Worm (Caenorhabditis elegans): ENCODE results near the gene ZK112.4.

ZK112.4 gene

DNA sequence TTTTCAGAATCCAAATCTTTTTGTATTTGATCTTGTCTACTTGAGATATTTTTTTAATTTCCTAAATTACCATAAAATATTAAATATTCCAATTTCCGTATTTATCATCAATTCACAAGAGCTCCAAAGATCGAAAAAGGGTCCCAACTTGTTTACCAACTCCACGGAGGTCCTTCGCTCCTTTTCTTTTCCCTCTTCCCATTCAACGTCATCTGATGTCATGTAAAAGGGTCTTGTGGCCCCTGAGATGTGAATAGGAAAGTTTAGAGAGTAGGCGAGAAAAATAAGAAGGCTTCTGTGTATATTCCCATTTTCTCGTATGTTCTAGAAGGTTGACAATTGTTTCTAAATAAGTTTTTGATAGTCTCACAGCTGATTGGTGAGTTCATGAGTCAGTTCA is 6.8 kb downstream of the ZK112.4 start:
- peak; percentile 9 for TF ChIP-seq sma-9 (GFP tag; optimal IDR thresholded peaks at IDR 0.05)
- TF ChIP-seq sma-9 (tag; optimal IDR thresholded peaks at IDR 0.05) = no peak
- TF ChIP-seq C34F6.9 (tag; optimal IDR thresholded peaks at IDR 0.05) = peak; percentile 54
- no peak for TF ChIP-seq lin-11 (tag; optimal IDR thresholded peaks at IDR 0.05)
- TF ChIP-seq R02D3.7 (tag; optimal IDR thresholded peaks at IDR 0.05) = no peak
- TF ChIP-seq sma-3 (GFP tag; optimal IDR thresholded peaks at IDR 0.05) = no peak
- peak; percentile 33 for TF ChIP-seq nhr-129 (tag; optimal IDR thresholded peaks at IDR 0.05)
- TF ChIP-seq nhr-12 (tag; optimal IDR thresholded peaks at IDR 0.05) = no peak
- peak; percentile 10 for TF ChIP-seq lin-13 (GFP tag; optimal IDR thresholded peaks at IDR 0.05)
- TF ChIP-seq egl-27 (tag; optimal IDR thresholded peaks at IDR 0.05) = no peak
- no peak for TF ChIP-seq ama-1 (optimal IDR thresholded peaks at IDR 0.05)
- peak; percentile 31 for TF ChIP-seq sem-4 (tag; optimal IDR thresholded peaks at IDR 0.05)
- TF ChIP-seq nhr-10 (tag; optimal IDR thresholded peaks at IDR 0.05) = no peak
- TF ChIP-seq nhr-6 (tag; optimal IDR thresholded peaks at IDR 0.05) = no peak
- TF ChIP-seq crh-2 (tag; optimal IDR thresholded peaks at IDR 0.05) = peak; percentile 42
- peak in 1 of 2 experiments; percentile 3 for TF ChIP-seq mdl-1 (tag; optimal IDR thresholded peaks at IDR 0.05)
- peak in 1 of 2 experiments; percentile 47 for TF ChIP-seq lsy-2 (tag; optimal IDR thresholded peaks at IDR 0.05)
- TF ChIP-seq ztf-4 (tag; optimal IDR thresholded peaks at IDR 0.05) = peak; percentile 23
- TF ChIP-seq blmp-1 (tag; optimal IDR thresholded peaks at IDR 0.05; ENCODE audit: insufficient read depth) = no peak

DNA sequence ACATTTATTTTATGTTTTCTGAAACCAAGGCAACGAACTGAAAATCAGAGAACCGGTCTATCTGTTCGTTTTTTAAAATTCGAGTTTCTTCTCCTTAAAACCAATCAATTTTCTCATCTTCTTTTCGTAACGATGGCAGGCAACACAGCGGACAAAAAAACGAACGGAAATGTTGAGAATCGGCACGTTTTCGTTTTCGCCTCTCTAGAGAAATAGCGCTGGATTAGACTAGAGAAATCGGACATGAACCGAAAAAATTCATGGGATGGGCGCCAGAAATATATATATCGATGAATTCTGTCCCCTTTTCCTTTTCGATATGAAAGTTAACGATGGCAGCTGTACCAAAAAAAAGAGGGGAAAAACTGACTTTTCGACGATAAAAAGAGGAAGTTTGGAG is 7.4 kb downstream of the ZK112.4 start:
- TF ChIP-seq ZK546.5 (tag; optimal IDR thresholded peaks at IDR 0.05) (no peak), unc-62 (GFP tag; optimal IDR thresholded peaks at IDR 0.05) (no peak), sem-4 (tag; optimal IDR thresholded peaks at IDR 0.05) (peak; percentile 8), lsy-2 (tag; optimal IDR thresholded peaks at IDR 0.05) (peak in 1 of 2 experiments; percentile 9), C34F6.9 (tag; optimal IDR thresholded peaks at IDR 0.05) (peak; percentile 10)

DNA sequence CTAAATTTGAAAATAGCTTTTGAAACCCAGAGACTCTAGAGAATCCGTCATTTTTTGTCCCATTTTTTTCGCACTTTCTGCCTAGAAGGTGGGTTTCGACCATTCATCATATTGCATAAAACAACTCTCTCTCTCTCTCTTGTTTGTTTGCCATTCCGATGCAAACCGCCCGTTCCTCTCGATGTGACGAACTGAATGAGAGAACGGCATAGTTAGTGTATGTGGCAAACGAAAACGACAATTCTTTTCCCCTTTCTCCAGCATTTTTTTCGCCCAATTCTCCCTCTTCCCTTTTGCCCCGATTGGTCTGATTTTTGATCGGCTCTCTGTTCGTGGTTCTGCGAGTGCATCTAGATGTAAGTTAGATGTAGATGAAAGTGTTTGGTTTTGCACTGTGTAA is 8.3 kb downstream of the ZK112.4 start:
- TF ChIP-seq snpc-4 (tag; optimal IDR thresholded peaks at IDR 0.05) = no peak
- TF ChIP-seq nhr-12 (tag; optimal IDR thresholded peaks at IDR 0.05) = no peak
- TF ChIP-seq nhr-11 (tag; optimal IDR thresholded peaks at IDR 0.05) = no peak
- no peak for TF ChIP-seq egl-27 (tag; optimal IDR thresholded peaks at IDR 0.05)
- no peak for TF ChIP-seq nhr-25 (tag; optimal IDR thresholded peaks at IDR 0.05)

DNA sequence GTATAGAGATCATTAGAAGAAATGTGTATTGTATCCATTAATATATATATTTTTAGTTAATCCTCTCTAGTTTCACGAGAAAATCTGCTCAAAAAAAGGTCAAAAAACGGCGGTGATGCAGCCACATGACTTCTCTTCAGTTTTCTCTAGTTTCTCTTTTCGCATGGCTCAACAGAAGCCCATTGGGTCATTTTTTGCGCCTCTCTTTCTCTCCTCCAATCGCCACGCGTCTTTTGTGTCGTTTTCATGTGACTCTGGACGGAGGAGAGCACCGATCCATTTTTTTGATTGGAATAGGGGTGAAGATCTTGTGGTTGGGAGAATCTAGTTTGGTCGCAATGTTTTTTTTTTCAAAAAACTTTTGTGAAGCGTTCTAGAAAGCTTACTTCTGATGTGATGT is 8.9 kb downstream of the ZK112.4 start:
- TF ChIP-seq elt-1 (tag; optimal IDR thresholded peaks at IDR 0.05) (no peak), mab-5 (tag; optimal IDR thresholded peaks at IDR 0.05) (no peak), nhr-23 (tag; optimal IDR thresholded peaks at IDR 0.05) (no peak), Y55F3AM.14 (GFP tag; optimal IDR thresholded peaks at IDR 0.05) (no peak), egl-27 (tag; optimal IDR thresholded peaks at IDR 0.05) (no peak), C34F6.9 (tag; optimal IDR thresholded peaks at IDR 0.05) (peak; percentile 87), skn-1 (tag; optimal IDR thresholded peaks at IDR 0.05) (no peak), mbf-1 (tag; optimal IDR thresholded peaks at IDR 0.05) (no peak), sma-9 (GFP tag; optimal IDR thresholded peaks at IDR 0.05) (peak; percentile 63), sma-9 (tag; optimal IDR thresholded peaks at IDR 0.05) (no peak), mdl-1 (tag; optimal IDR thresholded peaks at IDR 0.05) (peak in 1 of 2 experiments; percentile 68), ama-1 (optimal IDR thresholded peaks at IDR 0.05) (no peak), dmd-4 (tag; optimal IDR thresholded peaks at IDR 0.05) (no peak), lin-39 (tag; optimal IDR thresholded peaks at IDR 0.05) (no peak), nhr-25 (tag; optimal IDR thresholded peaks at IDR 0.05) (no peak), F13H6.1 (tag; optimal IDR thresholded peaks at IDR 0.05) (peak; percentile 40), nhr-129 (tag; optimal IDR thresholded peaks at IDR 0.05) (peak; percentile 88), nhr-11 (tag; optimal IDR thresholded peaks at IDR 0.05) (no peak), gmeb-1 (tag; optimal IDR thresholded peaks at IDR 0.05) (no peak), nhr-21 (tag; optimal IDR thresholded peaks at IDR 0.05) (no peak), elt-3 (tag; optimal IDR thresholded peaks at IDR 0.05) (no peak), nhr-6 (tag; optimal IDR thresholded peaks at IDR 0.05) (no peak), nhr-237 (tag; optimal IDR thresholded peaks at IDR 0.05) (no peak), ceh-82 (tag; optimal IDR thresholded peaks at IDR 0.05) (no peak), ceh-16 (tag; optimal IDR thresholded peaks at IDR 0.05) (no peak), unc-39 (tag; optimal IDR thresholded peaks at IDR 0.05) (no peak), peb-1 (tag; optimal IDR thresholded peaks at IDR 0.05) (no peak), R02D3.7 (tag; optimal IDR thresholded peaks at IDR 0.05) (no peak), unc-62 (GFP tag; optimal IDR thresholded peaks at IDR 0.05) (no peak), crh-2 (tag; optimal IDR thresholded peaks at IDR 0.05) (peak; percentile 89), sem-4 (tag; optimal IDR thresholded peaks at IDR 0.05) (peak; percentile 26), unc-55 (GFP tag; optimal IDR thresholded peaks at IDR 0.05) (peak; percentile 22), nhr-77 (tag; optimal IDR thresholded peaks at IDR 0.05) (no peak), aly-2 (tag; optimal IDR thresholded peaks at IDR 0.05) (no peak), nhr-12 (tag; optimal IDR thresholded peaks at IDR 0.05) (no peak), fos-1 (tag; optimal IDR thresholded peaks at IDR 0.05) (no peak), ztf-4 (tag; optimal IDR thresholded peaks at IDR 0.05) (peak; percentile 8), zag-1 (tag; optimal IDR thresholded peaks at IDR 0.05) (peak; percentile 67), nhr-10 (tag; optimal IDR thresholded peaks at IDR 0.05) (no peak), ztf-1 (GFP tag; conservative IDR thresholded peaks at IDR 0.05) (no peak), sma-3 (GFP tag; optimal IDR thresholded peaks at IDR 0.05) (no peak)

Measured in whole organism, L2 larva.